Worm (Caenorhabditis elegans): Measurements from ENCODE around the gene F54F7.9.

- TF ChIP-seq ztf-11 (tag; optimal IDR thresholded peaks at IDR 0.05) (no peak), egl-27 (tag; optimal IDR thresholded peaks at IDR 0.05) (no peak), nhr-10 (tag; optimal IDR thresholded peaks at IDR 0.05) (no peak), unc-39 (tag; optimal IDR thresholded peaks at IDR 0.05) (no peak), nhr-11 (tag; optimal IDR thresholded peaks at IDR 0.05) (no peak), ztf-4 (tag; optimal IDR thresholded peaks at IDR 0.05) (no peak), nhr-77 (tag; optimal IDR thresholded peaks at IDR 0.05) (no peak)
Measured at ce11 chrX:11850572-11850971, 2.1 kb upstream of the F54F7.9 start, which contains the start of gene F54F7.14.

Measured in whole organism, L2 larva.